Worm (Caenorhabditis elegans) whole organism, late embryonic: Measurements from ENCODE around the gene aos-1.

ENCODE experiments used
- C38D4.7 ChIP-seq: fragments of 200-800 bp; sonication (Bioruptor generic); optimal IDR thresholded peaks from 2 replicates; lab custom pipeline; 2018; ENCODE audit warnings: mild to moderate bottlenecking, missing genetic modification characterization, moderate library complexity, missing compliant biosample characterization
- ama-1 ChIP-seq: fragments of 150-350 bp; optimal IDR thresholded peaks from 2 replicates; lab custom pipeline; 2014
- ceh-30 ChIP-seq: fragments of 150-350 bp; optimal IDR thresholded peaks from 2 replicates; lab custom pipeline; 2014; ENCODE audit warnings: missing biosample characterization, missing genetic modification characterization
- elt-2 ChIP-seq: sonication (generic microtip); optimal IDR thresholded peaks from 2 replicates; lab custom pipeline; 2016; ENCODE audit warnings: missing genetic modification reagents, missing genetic modification characterization, missing compliant biosample characterization
- fkh-10 ChIP-seq: fragments of 150-350 bp; optimal IDR thresholded peaks from 2 replicates; lab custom pipeline; 2014; ENCODE audit warnings: missing biosample characterization, missing genetic modification reagents, missing genetic modification characterization
- fkh-6 ChIP-seq: sonication (generic microtip); optimal IDR thresholded peaks from 2 replicates; lab custom pipeline; 2016; ENCODE audit warnings: missing genetic modification characterization, missing compliant biosample characterization
- hlh-8 ChIP-seq: sonication (generic microtip); optimal IDR thresholded peaks from 2 replicates; lab custom pipeline; 2016; ENCODE audit warnings: missing genotype, missing genetic modification characterization, missing compliant biosample characterization
- nhr-11 ChIP-seq: fragments of 150-350 bp; optimal IDR thresholded peaks from 2 replicates; lab custom pipeline; 2014; ENCODE audit warnings: missing biosample characterization, missing genetic modification characterization
- pat-9 ChIP-seq: fragments of 200-800 bp; sonication (Bioruptor generic); optimal IDR thresholded peaks from 2 replicates; lab custom pipeline; 2018; ENCODE audit warnings: mild to moderate bottlenecking, missing genetic modification characterization, moderate library complexity, missing compliant biosample characterization
- pax-1 ChIP-seq: fragments of 150-350 bp; optimal IDR thresholded peaks from 2 replicates; lab custom pipeline; 2014; ENCODE audit warnings: missing biosample characterization, missing genetic modification characterization
- pqm-1 ChIP-seq: sonication (generic microtip); optimal IDR thresholded peaks from 2 replicates; lab custom pipeline; 2016; ENCODE audit warnings: missing genetic modification characterization, missing compliant biosample characterization
- sox-4 ChIP-seq: sonication (generic microtip); optimal IDR thresholded peaks from 2 replicates; lab custom pipeline; 2017; ENCODE audit warnings: mild to moderate bottlenecking, missing genetic modification characterization, inconsistent platforms, missing compliant biosample characterization
- tbx-2 ChIP-seq: sonication (generic microtip); optimal IDR thresholded peaks from 2 replicates; lab custom pipeline; 2016; ENCODE audit warnings: missing genetic modification characterization, missing compliant biosample characterization
- unc-55 ChIP-seq: sonication (generic microtip); optimal IDR thresholded peaks from 2 replicates; lab custom pipeline; 2017; ENCODE audit warnings: missing biosample characterization, missing genetic modification reagents, missing genetic modification characterization

DNA sequence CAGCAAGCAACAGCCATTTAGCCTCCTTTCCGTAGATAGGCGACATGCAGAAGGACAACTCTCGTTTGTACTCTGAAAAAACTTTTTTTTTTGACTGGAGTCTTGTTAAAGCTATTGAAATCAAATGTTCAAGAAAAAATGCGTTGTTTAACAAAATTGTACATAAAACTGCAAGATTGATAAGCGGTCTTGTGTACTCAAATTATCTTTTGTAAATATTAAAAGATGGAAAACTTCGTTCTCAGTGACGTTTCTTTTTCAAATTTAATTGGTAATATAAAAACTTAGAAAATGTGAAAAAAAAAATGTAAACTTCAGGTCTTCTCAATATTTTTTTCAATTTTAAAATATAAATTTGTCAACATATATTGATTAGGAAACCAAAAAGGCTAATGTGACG is 19.0 kb downstream of the aos-1 start:
- no peak for TF ChIP-seq fkh-10 (GFP tag; lab: Kevin White, UChicago)
- no peak for TF ChIP-seq ceh-30 (tag; lab: Kevin White, UChicago)
- TF ChIP-seq sox-4 (tag; lab: Kevin White, UChicago), result no peak
- TF ChIP-seq nhr-11 (tag; lab: Kevin White, UChicago), result no peak
- TF ChIP-seq fkh-6 (tag; lab: Kevin White, UChicago), result no peak
- no peak for TF ChIP-seq unc-55 (GFP tag; lab: Kevin White, UChicago)
- no peak for TF ChIP-seq tbx-2
- no peak for TF ChIP-seq ama-1 (lab: Kevin White, UChicago)
- no peak for TF ChIP-seq hlh-8
- TF ChIP-seq elt-2 (tag; lab: Kevin White, UChicago), result no peak
- TF ChIP-seq C38D4.7, result no peak
- TF ChIP-seq pat-9 (tag; lab: Kevin White, UChicago), result no peak
- TF ChIP-seq pqm-1 (tag; lab: Kevin White, UChicago), result no peak
- no peak for TF ChIP-seq pax-1 (tag; lab: Kevin White, UChicago)
